Worm (Caenorhabditis elegans) whole organism, L2 larva: ENCODE data around the gene D2023.1.

ENCODE experiments used
- C34F6.9 ChIP-seq: fragments of 150-350 bp; optimal IDR thresholded peaks from 2 replicates; lab custom pipeline; 2014; ENCODE audit warnings: missing biosample characterization, missing genetic modification characterization
- F13H6.1 ChIP-seq: sonication (generic microtip); optimal IDR thresholded peaks from 2 replicates; lab custom pipeline; 2016; ENCODE audit warnings: missing genetic modification characterization, missing compliant biosample characterization
- R02D3.7 ChIP-seq: fragments of 150-350 bp; optimal IDR thresholded peaks from 2 replicates; lab custom pipeline; 2014; ENCODE audit warnings: missing biosample characterization, missing genetic modification characterization
- Y55F3AM.14 ChIP-seq: fragments of 200-800 bp; sonication (Bioruptor generic); optimal IDR thresholded peaks from 2 replicates; lab custom pipeline; 2018; ENCODE audit warnings: mild to moderate bottlenecking, missing genetic modification characterization, missing compliant biosample characterization
- alr-1 ChIP-seq: fragments of 150-350 bp; optimal IDR thresholded peaks from 2 replicates; lab custom pipeline; 2014; ENCODE audit warnings: missing biosample characterization, missing genetic modification characterization
- aly-2 ChIP-seq: fragments of 150-350 bp; optimal IDR thresholded peaks from 2 replicates; lab custom pipeline; 2014; ENCODE audit warnings: missing biosample characterization, missing genetic modification characterization
- blmp-1 ChIP-seq: sonication (generic microtip); optimal IDR thresholded peaks from 2 replicates; lab custom pipeline; 2017; ENCODE audit warnings: missing genetic modification characterization, mild to moderate bottlenecking, missing compliant biosample characterization, antibody characterized with exemption, moderate library complexity; ENCODE audit not compliant: insufficient read depth
- ceh-16 ChIP-seq: fragments of 150-350 bp; optimal IDR thresholded peaks from 2 replicates; lab custom pipeline; 2014; ENCODE audit warnings: missing biosample characterization, missing genetic modification characterization
- ceh-82 ChIP-seq: fragments of 150-350 bp; optimal IDR thresholded peaks from 2 replicates; lab custom pipeline; 2014; ENCODE audit warnings: missing biosample characterization, missing genetic modification characterization
- dmd-4 ChIP-seq: sonication (generic microtip); optimal IDR thresholded peaks from 2 replicates; lab custom pipeline; 2017; ENCODE audit warnings: missing biosample characterization, missing genetic modification characterization
- egl-27 ChIP-seq: sonication (generic microtip); optimal IDR thresholded peaks from 3 replicates; lab custom pipeline; 2017; ENCODE audit warnings: missing biosample characterization, missing genetic modification reagents, missing genetic modification characterization
- elt-1 ChIP-seq: fragments of 150-350 bp; optimal IDR thresholded peaks from 2 replicates; lab custom pipeline; 2014; ENCODE audit warnings: missing biosample characterization, missing genetic modification characterization
- elt-3 ChIP-seq: sonication (generic microtip); optimal IDR thresholded peaks from 2 replicates; lab custom pipeline; 2017; ENCODE audit warnings: missing biosample characterization, missing genetic modification characterization
- fos-1 ChIP-seq: fragments of 150-350 bp; optimal IDR thresholded peaks from 2 replicates; lab custom pipeline; 2014; ENCODE audit warnings: missing biosample characterization, missing genetic modification characterization
- gmeb-1 ChIP-seq: fragments of 150-350 bp; optimal IDR thresholded peaks from 2 replicates; lab custom pipeline; 2014; ENCODE audit warnings: missing biosample characterization, missing genetic modification characterization
- lin-11 ChIP-seq: fragments of 150-350 bp; sonication (generic microtip); optimal IDR thresholded peaks from 2 replicates; lab custom pipeline; 2014; ENCODE audit warnings: missing biosample characterization, missing genetic modification characterization, inconsistent platforms, mixed read lengths
- lin-13 ChIP-seq: fragments of 150-350 bp; optimal IDR thresholded peaks from 2 replicates; lab custom pipeline; 2014; ENCODE audit warnings: missing biosample characterization, missing genetic modification reagents, missing genetic modification characterization
- lin-39 ChIP-seq: fragments of 150-350 bp; optimal IDR thresholded peaks from 2 replicates; lab custom pipeline; 2014; ENCODE audit warnings: missing biosample characterization, missing genetic modification reagents, missing genetic modification characterization
- lsy-2 ChIP-seq, 2 experiments: fragments of 150-350 bp in 1 of 2; sonication (generic microtip) in 1 of 2; optimal IDR thresholded peaks; 2 replicates each; lab custom pipeline; 2014 to 2017; ENCODE audit warnings: missing biosample characterization in 2 of 2, missing genetic modification characterization in 2 of 2
- mab-5 ChIP-seq: fragments of 150-350 bp; optimal IDR thresholded peaks from 2 replicates; lab custom pipeline; 2014; ENCODE audit warnings: missing biosample characterization, missing genetic modification characterization
- mbf-1 ChIP-seq: sonication (generic microtip); optimal IDR thresholded peaks from 2 replicates; lab custom pipeline; 2017; ENCODE audit warnings: missing biosample characterization, missing genetic modification characterization
- mdl-1 ChIP-seq, 2 experiments: fragments of 150-350 bp in 1 of 2; sonication (generic microtip) in 1 of 2; optimal IDR thresholded peaks; 2 replicates each; lab custom pipeline; 2017; ENCODE audit warnings: missing biosample characterization in 2 of 2, missing genetic modification characterization in 2 of 2
- nhr-10 ChIP-seq: sonication (generic microtip); optimal IDR thresholded peaks from 2 replicates; lab custom pipeline; 2017; ENCODE audit warnings: missing biosample characterization, missing genetic modification characterization
- nhr-11 ChIP-seq: fragments of 150-350 bp; optimal IDR thresholded peaks from 2 replicates; lab custom pipeline; 2014; ENCODE audit warnings: missing biosample characterization, missing genetic modification characterization
- nhr-12 ChIP-seq: fragments of 150-350 bp; optimal IDR thresholded peaks from 2 replicates; lab custom pipeline; 2014; ENCODE audit warnings: missing biosample characterization, missing genetic modification characterization
- nhr-129 ChIP-seq: fragments of 150-350 bp; optimal IDR thresholded peaks from 2 replicates; lab custom pipeline; 2014; ENCODE audit warnings: missing biosample characterization, missing genetic modification characterization
- nhr-21 ChIP-seq: fragments of 150-350 bp; optimal IDR thresholded peaks from 2 replicates; lab custom pipeline; 2014; ENCODE audit warnings: missing biosample characterization, missing genetic modification characterization
- nhr-23 ChIP-seq: fragments of 150-350 bp; optimal IDR thresholded peaks from 2 replicates; lab custom pipeline; 2014; ENCODE audit warnings: missing biosample characterization, missing genetic modification reagents, missing genetic modification characterization
- nhr-237 ChIP-seq: fragments of 150-350 bp; optimal IDR thresholded peaks from 2 replicates; lab custom pipeline; 2014; ENCODE audit warnings: missing biosample characterization, missing genetic modification characterization
- nhr-25 ChIP-seq: fragments of 150-350 bp; sonication (generic microtip); optimal IDR thresholded peaks from 3 replicates; lab custom pipeline; 2014; ENCODE audit warnings: missing biosample characterization, missing genetic modification characterization
- nhr-6 ChIP-seq: fragments of 150-350 bp; optimal IDR thresholded peaks from 2 replicates; lab custom pipeline; 2014; ENCODE audit warnings: missing biosample characterization, missing genetic modification characterization
- nhr-77 ChIP-seq: fragments of 150-350 bp; optimal IDR thresholded peaks from 2 replicates; lab custom pipeline; 2014; ENCODE audit warnings: missing biosample characterization, missing genetic modification characterization
- peb-1 ChIP-seq: fragments of 150-350 bp; optimal IDR thresholded peaks from 2 replicates; lab custom pipeline; 2014; ENCODE audit warnings: missing biosample characterization, missing genetic modification characterization
- skn-1 ChIP-seq: sonication (generic microtip); optimal IDR thresholded peaks from 2 replicates; lab custom pipeline; 2017; ENCODE audit warnings: missing biosample characterization, missing genetic modification characterization
- sma-3 ChIP-seq: sonication (generic microtip); optimal IDR thresholded peaks from 2 replicates; lab custom pipeline; 2016; ENCODE audit warnings: missing genetic modification reagents, missing genetic modification characterization, missing compliant biosample characterization
- sma-9 ChIP-seq, 2 experiments: fragments of 150-350 bp in 1 of 2; sonication (generic microtip) in 1 of 2; optimal IDR thresholded peaks; 2 replicates each; lab custom pipeline; 2014 to 2016; ENCODE audit warnings: missing genetic modification characterization in 2 of 2, mild to moderate bottlenecking in 1 of 2, missing biosample characterization in 1 of 2, missing compliant biosample characterization in 1 of 2, missing genetic modification reagents in 1 of 2, moderate library complexity in 1 of 2
- snpc-4 ChIP-seq: fragments of 150-350 bp; optimal IDR thresholded peaks from 2 replicates; lab custom pipeline; 2014; ENCODE audit warnings: missing biosample characterization, missing genetic modification characterization
- unc-39 ChIP-seq: fragments of 150-350 bp; optimal IDR thresholded peaks from 2 replicates; lab custom pipeline; 2014; ENCODE audit warnings: missing biosample characterization, missing genetic modification characterization
- unc-55 ChIP-seq: fragments of 150-350 bp; sonication (generic microtip); optimal IDR thresholded peaks from 3 replicates; lab custom pipeline; 2014; ENCODE audit warnings: missing biosample characterization, missing genetic modification reagents, missing genetic modification characterization
- unc-62 ChIP-seq: fragments of 150-350 bp; optimal IDR thresholded peaks from 2 replicates; lab custom pipeline; 2014; ENCODE audit warnings: missing biosample characterization, missing genetic modification reagents, missing genetic modification characterization
- ztf-1 ChIP-seq: fragments of 200-800 bp; sonication (Bioruptor generic); conservative IDR thresholded peaks from 2 replicates; pipeline ENCODE4 v1.3.6; 2022; ENCODE audit warnings: missing genetic modification characterization, missing compliant biosample characterization
- ztf-11 ChIP-seq: sonication (generic microtip); optimal IDR thresholded peaks from 2 replicates; lab custom pipeline; 2017; ENCODE audit warnings: missing biosample characterization, missing genetic modification characterization
- ztf-4 ChIP-seq: fragments of 150-350 bp; optimal IDR thresholded peaks from 2 replicates; lab custom pipeline; 2014; ENCODE audit warnings: missing biosample characterization, missing genetic modification characterization

The D2023.1 gene

DNA sequence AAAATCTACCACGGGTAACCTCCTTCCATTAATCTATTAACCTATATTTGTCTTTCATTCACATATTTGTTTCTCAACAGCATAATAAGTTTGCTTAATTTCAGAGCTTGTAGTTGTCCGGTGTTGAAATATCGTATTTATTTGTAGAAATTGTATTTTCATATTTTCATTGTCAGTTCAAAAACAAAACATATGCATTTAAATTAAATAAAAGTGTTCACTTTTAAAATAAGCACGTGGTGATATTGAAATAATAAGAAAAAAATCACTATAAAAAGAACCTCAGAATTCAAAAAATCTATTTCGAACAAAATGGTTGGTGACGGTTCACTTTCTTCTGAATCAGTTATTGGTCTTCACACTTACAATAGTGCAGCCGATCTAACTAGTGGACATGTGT lies 30.7 kb upstream of the D2023.1 start, which contains the start of gene T04F3.3:
Gene T04F3.3, plus strand, starts transcription at position 301 of the 400 bp plus-strand sequence.
- no peak for TF ChIP-seq blmp-1
- no peak for TF ChIP-seq egl-27
- TF ChIP-seq skn-1 (tag; lab: Kevin White, UChicago): no peak
- TF ChIP-seq alr-1 (tag; lab: Kevin White, UChicago): no peak

- no peak for TF ChIP-seq R02D3.7 (tag; lab: Kevin White, UChicago)
- no peak for TF ChIP-seq nhr-10 (tag; lab: Kevin White, UChicago)
- no peak for TF ChIP-seq nhr-12
- no peak for TF ChIP-seq ceh-82 (tag; lab: Kevin White, UChicago)
- no peak for TF ChIP-seq nhr-25 (tag; lab: Kevin White, UChicago)
- TF ChIP-seq unc-55 (GFP tag; lab: Kevin White, UChicago): no peak
- no peak for TF ChIP-seq F13H6.1 (tag; lab: Kevin White, UChicago)
- no peak for TF ChIP-seq skn-1 (tag; lab: Kevin White, UChicago)
- no peak for TF ChIP-seq elt-1 (tag; lab: Kevin White, UChicago)
- no peak for TF ChIP-seq gmeb-1
- TF ChIP-seq dmd-4: no peak
- no peak for TF ChIP-seq ztf-4 (tag; lab: Kevin White, UChicago)
- no peak for TF ChIP-seq lin-11 (tag; lab: Kevin White, UChicago)
- TF ChIP-seq ceh-16 (tag; lab: Kevin White, UChicago): no peak
- no peak for TF ChIP-seq mab-5
- no peak for TF ChIP-seq egl-27
Observed at ce11 chrV:11760371-11760770, 29.0 kb upstream of the D2023.1 start, which contains the start of gene T04F3.5. TSS of gene T04F3.5 (plus strand) at chrV:11760671.

- TF ChIP-seq gmeb-1 (no peak), lsy-2 (tag; optimal IDR thresholded peaks at IDR 0.05; lab: Kevin White, UChicago) (peak in 1 of 2 experiments; percentile 22), egl-27 (no peak), nhr-21 (tag; lab: Kevin White, UChicago) (no peak), nhr-77 (no peak), sma-9 (GFP tag; optimal IDR thresholded peaks at IDR 0.05; lab: Kevin White, UChicago) (no peak), sma-9 (tag; optimal IDR thresholded peaks at IDR 0.05; lab: Kevin White, UChicago) (no peak)
Observed at ce11 chrV:11762863-11763262, 26.5 kb upstream of the D2023.1 start, which contains the start of gene T04F3.4. TSS of gene T04F3.4 (minus strand) at chrV:11763049.

- no peak for TF ChIP-seq unc-39 (tag; lab: Kevin White, UChicago)
- TF ChIP-seq F13H6.1 (tag; lab: Kevin White, UChicago): peak; percentile 90
- peak; percentile 81 for TF ChIP-seq sma-9 (GFP tag; optimal IDR thresholded peaks at IDR 0.05; lab: Kevin White, UChicago)
- TF ChIP-seq sma-9 (tag; optimal IDR thresholded peaks at IDR 0.05; lab: Kevin White, UChicago): no peak
- TF ChIP-seq nhr-25 (tag; lab: Kevin White, UChicago): peak; percentile 95
- peak; percentile 61 for TF ChIP-seq nhr-237 (tag; lab: Kevin White, UChicago)
- TF ChIP-seq lsy-2 (tag; optimal IDR thresholded peaks at IDR 0.05; lab: Kevin White, UChicago): peak; percentile 100
- peak; percentile 5 for TF ChIP-seq unc-62
- peak; percentile 48 for TF ChIP-seq Y55F3AM.14 (GFP tag; lab: Kevin White, UChicago)
- TF ChIP-seq C34F6.9: peak; percentile 96
- no peak for TF ChIP-seq nhr-23 (tag; lab: Kevin White, UChicago)
- peak; percentile 90 for TF ChIP-seq sma-3
- TF ChIP-seq R02D3.7 (tag; lab: Kevin White, UChicago): peak; percentile 96
- no peak for TF ChIP-seq alr-1 (tag; lab: Kevin White, UChicago)
- TF ChIP-seq ztf-4 (tag; lab: Kevin White, UChicago): peak; percentile 34
- TF ChIP-seq nhr-11 (tag; lab: Kevin White, UChicago): no peak
- TF ChIP-seq dmd-4: peak; percentile 39
- TF ChIP-seq snpc-4: peak; percentile 45
- no peak for TF ChIP-seq ztf-11 (tag; lab: Kevin White, UChicago)
- no peak for TF ChIP-seq aly-2 (tag; lab: Kevin White, UChicago)
- no peak for TF ChIP-seq nhr-12
- TF ChIP-seq nhr-21 (tag; lab: Kevin White, UChicago): peak; percentile 90
- no peak for TF ChIP-seq lin-11 (tag; lab: Kevin White, UChicago)
- no peak for TF ChIP-seq elt-3 (tag; lab: Kevin White, UChicago)
- peak; percentile 31 for TF ChIP-seq mbf-1
- TF ChIP-seq lin-13 (GFP tag; lab: Kevin White, UChicago): peak; percentile 86
- peak; percentile 57 for TF ChIP-seq skn-1 (tag; lab: Kevin White, UChicago)
- TF ChIP-seq peb-1 (tag; lab: Kevin White, UChicago): no peak
- TF ChIP-seq nhr-77: peak; percentile 41
- TF ChIP-seq nhr-129 (tag; lab: Kevin White, UChicago): peak; percentile 57
- no peak for TF ChIP-seq ceh-82 (tag; lab: Kevin White, UChicago)
- peak; percentile 90 for TF ChIP-seq nhr-6
- TF ChIP-seq lin-39 (tag; lab: Kevin White, UChicago): no peak
- peak; percentile 68 for TF ChIP-seq fos-1
- peak; percentile 30 for TF ChIP-seq blmp-1
- TF ChIP-seq ztf-1 (GFP tag; lab: Robert Waterston, UW): no peak
- TF ChIP-seq egl-27: peak; percentile 62
- peak; percentile 87 for TF ChIP-seq gmeb-1
- no peak for TF ChIP-seq ceh-16 (tag; lab: Kevin White, UChicago)
- TF ChIP-seq unc-55 (GFP tag; lab: Kevin White, UChicago): peak; percentile 93
- peak; percentile 23 to 73 for TF ChIP-seq mdl-1 (tag; optimal IDR thresholded peaks at IDR 0.05; lab: Kevin White, UChicago)
- TF ChIP-seq nhr-10 (tag; lab: Kevin White, UChicago): peak; percentile 13
Observed at ce11 chrV:11764373-11764954, 24.9 kb upstream of the D2023.1 start, which contains the start of the genes F55A11.1 and syx-5. TSS of gene F55A11.1 (minus strand) at chrV:11764385. TSS of gene syx-5 (plus strand) at chrV:11764904.
